Worm (Caenorhabditis elegans) whole organism, young adult: ENCODE measurements around the gene nas-17.

Experiments used
- B0336.3 ChIP-seq: fragments of 200-800 bp; sonication (Bioruptor generic); IDR thresholded peaks from 2 replicates; pipeline ENCODE4 v1.3.6; 2022; ENCODE audit warnings: missing genetic modification characterization, missing compliant biosample characterization
- F33H1.4 ChIP-seq: fragments of 200-800 bp; sonication (Bioruptor generic); IDR thresholded peaks from 2 replicates; pipeline ENCODE4 v1.3.6; 2022; ENCODE audit warnings: missing genetic modification reagents, missing genetic modification characterization, missing compliant biosample characterization
- F37B4.10 ChIP-seq: fragments of 200-800 bp; sonication (Bioruptor generic); IDR thresholded peaks from 2 replicates; pipeline ENCODE4 v1.3.6; 2022; ENCODE audit warnings: missing genetic modification characterization, missing compliant biosample characterization
- F49E8.2 ChIP-seq: sonication (generic microtip); optimal IDR thresholded peaks from 3 replicates; lab custom pipeline; 2017; ENCODE audit warnings: missing genetic modification characterization, mild to moderate bottlenecking, missing compliant biosample characterization, antibody characterized with exemption, moderate library complexity; ENCODE audit not compliant: insufficient read depth
- K12H6.12 ChIP-seq: fragments of 200-800 bp; sonication (Bioruptor generic); optimal IDR thresholded peaks from 2 replicates; lab custom pipeline; 2018; ENCODE audit warnings: mild to moderate bottlenecking, missing genetic modification characterization, missing compliant biosample characterization
- Y95B8A.8 ChIP-seq: fragments of 200-800 bp; sonication (Bioruptor generic); IDR thresholded peaks from 2 replicates; pipeline ENCODE4 v1.3.6; 2022; ENCODE audit warnings: missing genetic modification reagents, missing genetic modification characterization, missing compliant biosample characterization
- ZK185.1 ChIP-seq: sonication (generic microtip); optimal IDR thresholded peaks from 2 replicates; lab custom pipeline; 2016; ENCODE audit warnings: mild to moderate bottlenecking, missing genetic modification characterization, missing compliant biosample characterization; ENCODE audit not compliant: poor library complexity, severe bottlenecking
- atf-7 ChIP-seq: sonication (generic microtip); optimal IDR thresholded peaks from 2 replicates; lab custom pipeline; 2017; ENCODE audit warnings: mild to moderate bottlenecking, missing genetic modification characterization, missing compliant biosample characterization
- athp-1 ChIP-seq: sonication (generic microtip); optimal IDR thresholded peaks from 2 replicates; lab custom pipeline; 2017; ENCODE audit warnings: mild to moderate bottlenecking, missing genetic modification characterization, missing compliant biosample characterization
- attf-3 ChIP-seq: fragments of 200-800 bp; sonication (Bioruptor generic); conservative IDR thresholded peaks from 2 replicates; pipeline ENCODE4 v1.3.6; 2022; ENCODE audit warnings: missing genetic modification reagents, missing genetic modification characterization, missing compliant biosample characterization
- attf-5 ChIP-seq: fragments of 200-800 bp; sonication (Bioruptor generic); optimal IDR thresholded peaks from 2 replicates; lab custom pipeline; 2018; ENCODE audit warnings: mild to moderate bottlenecking, missing genetic modification characterization, missing compliant biosample characterization
- bed-1 ChIP-seq: fragments of 200-800 bp; sonication (Bioruptor generic); IDR thresholded peaks from 2 replicates; pipeline ENCODE4 v1.3.6; 2022; ENCODE audit warnings: missing genetic modification reagents, missing genetic modification characterization, missing compliant biosample characterization
- bed-2 ChIP-seq: fragments of 200-800 bp; sonication (Bioruptor generic); IDR thresholded peaks from 2 replicates; pipeline ENCODE4 v1.3.6; 2022; ENCODE audit warnings: missing genetic modification reagents, missing genetic modification characterization, missing compliant biosample characterization
- cebp-1 ChIP-seq, 2 experiments: fragments of 200-800 bp in 1 of 2; sonication (Bioruptor generic) in 1 of 2; sonication (generic microtip) in 1 of 2; IDR thresholded peaks in 1 of 2; optimal IDR thresholded peaks in 1 of 2; 2 replicates each; pipeline versions ENCODE4 v1.3.6 to Lab custom; 2017 to 2022; ENCODE audit warnings: missing compliant biosample characterization in 2 of 2, missing genetic modification characterization in 2 of 2, mild to moderate bottlenecking in 1 of 2, missing genetic modification reagents in 1 of 2, moderate library complexity in 1 of 2
- ceh-40 ChIP-seq: fragments of 200-800 bp; sonication (Bioruptor generic); IDR thresholded peaks from 2 replicates; pipeline ENCODE4 v1.3.6; 2022; ENCODE audit warnings: missing genetic modification characterization, missing compliant biosample characterization
- chd-7 ChIP-seq: sonication (generic microtip); optimal IDR thresholded peaks from 2 replicates; lab custom pipeline; 2016; ENCODE audit warnings: mild to moderate bottlenecking, missing genetic modification characterization, moderate library complexity, missing compliant biosample characterization
- dox-1 ChIP-seq: fragments of 200-800 bp; sonication (Bioruptor generic); IDR thresholded peaks from 2 replicates; pipeline ENCODE4 v1.3.6; 2022; ENCODE audit warnings: missing genetic modification reagents, missing genetic modification characterization, missing compliant biosample characterization
- egl-44 ChIP-seq: fragments of 200-800 bp; sonication (Bioruptor generic); IDR thresholded peaks from 2 replicates; pipeline ENCODE4 v1.3.6; 2022; ENCODE audit warnings: missing genetic modification reagents, missing genetic modification characterization, missing compliant biosample characterization
- hsf-1 ChIP-seq: fragments of 200-800 bp; sonication (Bioruptor generic); IDR thresholded peaks from 2 replicates; pipeline ENCODE4 v1.3.6; 2022; ENCODE audit warnings: missing genetic modification reagents, missing genetic modification characterization, missing compliant biosample characterization
- lin-26 ChIP-seq: fragments of 200-800 bp; sonication (Bioruptor generic); IDR thresholded peaks from 2 replicates; pipeline ENCODE4 v1.3.6; 2022; ENCODE audit warnings: missing genetic modification reagents, missing genetic modification characterization, missing compliant biosample characterization
- lin-35 ChIP-seq, 3 experiments: fragments of 150-350 bp in 2 of 3; sonication (generic microtip) in 1 of 3; optimal IDR thresholded peaks; 2 replicates each; lab custom pipeline; 2014 to 2018; ENCODE audit warnings: missing biosample characterization in 3 of 3, missing genetic modification characterization in 3 of 3, missing genetic modification reagents in 3 of 3
- lin-40 ChIP-seq: sonication (generic microtip); optimal IDR thresholded peaks from 2 replicates; lab custom pipeline; 2016; ENCODE audit warnings: missing genetic modification characterization, mild to moderate bottlenecking, missing compliant biosample characterization, missing genotype, missing genetic modification reagents
- lsy-27 ChIP-seq: sonication (generic microtip); optimal IDR thresholded peaks from 2 replicates; lab custom pipeline; 2017; ENCODE audit warnings: missing genetic modification characterization, mild to moderate bottlenecking, missing compliant biosample characterization, antibody characterized with exemption, missing genotype, borderline replicate concordance; ENCODE audit not compliant: insufficient read depth
- madf-10 ChIP-seq: sonication (generic microtip); optimal IDR thresholded peaks from 2 replicates; lab custom pipeline; 2016; ENCODE audit warnings: mild to moderate bottlenecking, missing genetic modification characterization, missing compliant biosample characterization
- mxl-1 ChIP-seq: sonication (generic microtip); optimal IDR thresholded peaks from 2 replicates; lab custom pipeline; 2016; ENCODE audit warnings: missing genetic modification characterization, missing compliant biosample characterization
- nfya-1 ChIP-seq: sonication (generic microtip); optimal IDR thresholded peaks from 2 replicates; lab custom pipeline; 2017; ENCODE audit warnings: antibody characterized with exemption, missing compliant biosample characterization, missing genetic modification characterization, borderline replicate concordance; ENCODE audit not compliant: insufficient read depth
- nfyb-1 ChIP-seq: fragments of 200-800 bp; sonication (Bioruptor generic); IDR thresholded peaks from 2 replicates; pipeline ENCODE4 v1.3.6; 2022; ENCODE audit warnings: missing genetic modification reagents, missing genetic modification characterization, missing compliant biosample characterization
- nhr-80 ChIP-seq: sonication (generic microtip); optimal IDR thresholded peaks from 2 replicates; lab custom pipeline; 2016; ENCODE audit warnings: missing genetic modification characterization, missing compliant biosample characterization
- pbrm-1 ChIP-seq: fragments of 200-800 bp; sonication (Bioruptor generic); IDR thresholded peaks from 2 replicates; pipeline ENCODE4 v1.3.6; 2022; ENCODE audit warnings: missing genetic modification reagents, missing genetic modification characterization, missing compliant biosample characterization
- pha-4 ChIP-seq: fragments of 150-350 bp; sonication (generic microtip); optimal IDR thresholded peaks from 2 replicates; lab custom pipeline; 2014; ENCODE audit warnings: missing biosample characterization, missing genetic modification reagents, missing genetic modification characterization
- sdz-38 ChIP-seq: sonication (generic microtip); optimal IDR thresholded peaks from 2 replicates; lab custom pipeline; 2016; ENCODE audit warnings: missing genotype, missing genetic modification characterization, missing compliant biosample characterization
- snpc-1.1 ChIP-seq: sonication (generic microtip); optimal IDR thresholded peaks from 2 replicates; lab custom pipeline; 2017; ENCODE audit warnings: missing genetic modification characterization, mild to moderate bottlenecking, missing compliant biosample characterization, antibody characterized with exemption, moderate library complexity, missing genotype, missing genetic modification reagents; ENCODE audit not compliant: insufficient read depth
- somi-1 ChIP-seq: fragments of 200-800 bp; sonication (Bioruptor generic); optimal IDR thresholded peaks from 2 replicates; lab custom pipeline; 2018; ENCODE audit warnings: mild to moderate bottlenecking, missing genetic modification characterization, missing compliant biosample characterization
- sptf-2 ChIP-seq: fragments of 200-800 bp; sonication (Bioruptor generic); optimal IDR thresholded peaks from 2 replicates; lab custom pipeline; 2018; ENCODE audit warnings: mild to moderate bottlenecking, missing genetic modification characterization, missing compliant biosample characterization
- tlf-1 ChIP-seq: fragments of 200-800 bp; sonication (Bioruptor generic); optimal IDR thresholded peaks from 2 replicates; lab custom pipeline; 2018; ENCODE audit warnings: mild to moderate bottlenecking, missing genetic modification characterization, missing compliant biosample characterization
- unc-62 ChIP-seq: fragments of 150-350 bp; optimal IDR thresholded peaks from 2 replicates; lab custom pipeline; 2014; ENCODE audit warnings: missing biosample characterization, missing genetic modification reagents, missing genetic modification characterization
- zfh-2 ChIP-seq: fragments of 200-800 bp; sonication (Bioruptor generic); conservative IDR thresholded peaks from 2 replicates; pipeline ENCODE4 v1.3.6; 2022; ENCODE audit warnings: missing genetic modification reagents, missing genetic modification characterization, missing compliant biosample characterization
- ztf-18 ChIP-seq: sonication (generic microtip); optimal IDR thresholded peaks from 2 replicates; lab custom pipeline; 2016; ENCODE audit warnings: missing genotype, mild to moderate bottlenecking, missing genetic modification characterization, missing compliant biosample characterization
- ztf-22 ChIP-seq: fragments of 200-800 bp; sonication (Bioruptor generic); optimal IDR thresholded peaks from 2 replicates; lab custom pipeline; 2018; ENCODE audit warnings: mild to moderate bottlenecking, missing genetic modification characterization, moderate library complexity, missing compliant biosample characterization
- ztf-25 ChIP-seq: fragments of 200-800 bp; sonication (Bioruptor generic); IDR thresholded peaks from 2 replicates; pipeline ENCODE4 v1.3.6; 2022; ENCODE audit warnings: missing genetic modification reagents, missing genetic modification characterization, missing compliant biosample characterization

Gene nas-17

DNA sequence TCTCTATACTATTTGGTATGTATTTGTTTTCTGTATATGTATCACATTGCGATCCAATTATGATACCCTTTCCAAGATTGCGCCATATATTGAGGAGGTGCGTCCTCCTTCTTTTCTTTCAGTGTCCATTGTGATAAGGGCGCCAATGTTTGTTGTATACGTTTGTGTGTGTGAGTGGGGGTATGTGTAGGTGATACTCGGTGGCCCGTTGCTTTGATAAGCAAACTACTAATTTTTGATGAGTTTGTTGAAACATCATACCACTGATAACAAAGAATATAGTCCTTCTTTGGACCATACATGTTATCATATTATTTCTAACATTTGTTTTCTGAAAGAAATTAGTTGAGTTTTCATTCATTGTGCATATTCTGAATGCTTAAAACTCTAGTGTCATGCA is 5.0 kb downstream of the nas-17 start:
- no peak for TF ChIP-seq pbrm-1 (GFP tag; lab: Robert Waterston, UW)
- no peak for TF ChIP-seq mxl-1
- no peak for TF ChIP-seq zfh-2 (GFP tag; lab: Robert Waterston, UW)
- TF ChIP-seq F49E8.2: no peak
- TF ChIP-seq attf-3 (GFP tag; lab: Robert Waterston, UW): no peak
- TF ChIP-seq Y95B8A.8 (GFP tag; lab: Robert Waterston, UW): no peak
- TF ChIP-seq pha-4 (tag; lab: Kevin White, UChicago): no peak

DNA sequence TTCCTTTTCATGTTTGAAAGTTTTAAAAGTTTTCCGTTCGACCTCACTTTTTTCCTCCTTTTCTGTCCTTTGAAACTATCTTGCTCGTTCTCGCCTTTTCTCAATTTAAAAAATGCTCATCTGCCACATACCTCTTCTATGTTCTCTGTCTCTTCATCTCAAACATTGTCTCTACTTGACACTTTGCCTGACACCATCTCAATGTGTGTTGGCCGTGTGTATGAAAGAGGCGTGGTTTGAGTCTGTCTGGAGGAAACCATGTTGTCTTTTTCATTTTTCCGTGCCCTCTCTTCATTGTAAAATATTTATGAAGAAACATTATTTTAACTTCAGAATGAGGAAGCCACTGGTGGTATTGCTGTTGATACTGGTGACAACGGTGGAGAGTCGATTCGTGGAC is 8.5 kb downstream of the nas-17 start, which contains the start of gene K03B8.6:
K03B8.6 (plus strand) TSS at position 334 of the 400 bp plus-strand sequence.
- TF ChIP-seq lin-35 (GFP tag; optimal IDR thresholded peaks at IDR 0.05; lab: Kevin White, UChicago) (no peak), athp-1 (tag; lab: Kevin White, UChicago) (no peak), F37B4.10 (GFP tag; lab: Robert Waterston, UW) (no peak), chd-7 (tag; lab: Kevin White, UChicago) (no peak)

DNA sequence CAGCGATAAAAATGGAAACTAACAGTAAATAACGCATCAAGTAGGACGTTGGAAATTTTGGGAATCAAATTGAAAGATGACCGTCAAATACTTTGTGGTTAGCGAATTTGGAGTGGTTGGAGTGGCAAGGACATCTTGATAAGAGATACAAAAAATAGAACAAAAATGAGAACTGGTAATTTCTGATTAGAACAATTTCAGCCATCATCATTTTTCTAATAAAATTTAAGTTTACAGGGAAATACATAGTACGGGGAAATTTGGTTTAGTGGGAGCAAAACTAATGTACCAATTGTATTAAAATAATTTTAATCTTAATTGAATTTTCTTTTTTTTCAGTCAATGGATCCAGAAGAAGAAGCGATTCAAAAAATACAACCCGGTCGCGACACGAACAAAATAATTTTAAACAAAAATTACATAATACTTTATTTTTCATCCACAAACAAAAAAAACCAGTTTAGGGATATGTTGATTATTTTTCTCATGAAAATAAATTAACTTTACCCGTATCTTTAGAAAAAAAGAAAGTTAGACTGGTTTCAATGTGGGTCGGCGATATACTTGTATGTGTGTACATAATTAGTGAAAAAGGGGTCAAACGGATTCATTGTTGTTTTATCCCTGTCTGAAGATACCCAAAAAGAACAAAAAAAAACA is 12.3 kb downstream of the nas-17 start, which contains the start of the genes K03B8.8 and grl-3:
K03B8.8 (minus strand) TSS at position 101 of the 660 bp plus-strand sequence.
grl-3 (plus strand) TSS at position 610 of the 660 bp plus-strand sequence.
- TF ChIP-seq F37B4.10 (GFP tag; lab: Robert Waterston, UW): no peak
- no peak for TF ChIP-seq madf-10 (tag; lab: Kevin White, UChicago)
- TF ChIP-seq lsy-27: no peak
- no peak for TF ChIP-seq atf-7 (tag; lab: Kevin White, UChicago)
- no peak for TF ChIP-seq snpc-1.1 (tag; lab: Kevin White, UChicago)

DNA sequence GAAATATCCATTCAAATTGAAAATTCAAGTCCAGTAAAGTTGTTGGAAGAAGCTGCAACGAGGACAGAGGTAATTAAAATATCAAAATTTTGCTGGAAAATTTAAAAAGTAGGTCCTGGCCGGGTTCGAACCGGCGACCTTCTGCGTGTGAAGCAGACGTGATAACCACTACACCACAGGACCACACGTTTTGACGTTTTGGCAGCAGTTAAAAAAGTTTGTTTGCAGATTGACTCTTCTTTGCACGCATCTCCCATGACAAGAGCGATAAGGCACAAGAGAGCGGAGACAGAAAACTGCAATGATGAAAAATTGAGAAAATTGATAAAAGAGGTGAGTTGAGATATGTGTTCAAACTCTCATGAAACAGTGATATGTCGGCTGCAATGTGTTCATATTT is 13.4 kb downstream of the nas-17 start:
- TF ChIP-seq egl-44 (GFP tag; lab: Robert Waterston, UW) (no peak), ZK185.1 (peak; percentile 42), nhr-80 (peak; percentile 60), attf-3 (GFP tag; lab: Robert Waterston, UW) (no peak), ztf-22 (GFP tag; lab: Kevin White, UChicago) (no peak), somi-1 (GFP tag; lab: Kevin White, UChicago) (peak; percentile 21), lin-26 (GFP tag; lab: Robert Waterston, UW) (peak; percentile 80), snpc-1.1 (tag; lab: Kevin White, UChicago) (peak; percentile 66), B0336.3 (GFP tag; lab: Robert Waterston, UW) (no peak; the same call in 1 of the 2 replicates), bed-2 (GFP tag; lab: Robert Waterston, UW) (no peak), ceh-40 (GFP tag; lab: Robert Waterston, UW) (no peak), nfyb-1 (GFP tag; lab: Robert Waterston, UW) (peak; percentile 63), ztf-25 (GFP tag; lab: Robert Waterston, UW) (0 out of 2 replicates have a peak, but pooled peaks have one; percentile 35), unc-62 (GFP tag; lab: Kevin White, UChicago) (no peak), F33H1.4 (GFP tag; lab: Robert Waterston, UW) (peak; percentile 20; the same call in 1 of the 2 replicates), hsf-1 (GFP tag; lab: Robert Waterston, UW) (no peak), K12H6.12 (peak; percentile 15), ztf-18 (peak; percentile 62), lsy-27 (peak; percentile 30), sdz-38 (no peak), lin-40 (tag; lab: Kevin White, UChicago) (no peak), nfya-1 (tag; lab: Kevin White, UChicago) (no peak), sptf-2 (GFP tag; lab: Kevin White, UChicago) (no peak), mxl-1 (no peak), dox-1 (peak; percentile 90), cebp-1 (GFP tag; IDR thresholded peaks at IDR 0.05; lab: Robert Waterston, UW) (no peak), cebp-1 (tag; optimal IDR thresholded peaks at IDR 0.05; lab: Kevin White, UChicago) (no peak), attf-5 (peak; percentile 37), tlf-1 (GFP tag; lab: Kevin White, UChicago) (peak; percentile 39), pbrm-1 (GFP tag; lab: Robert Waterston, UW) (peak; percentile 80), bed-1 (GFP tag; lab: Robert Waterston, UW) (no peak)
